Worm (Caenorhabditis elegans): Measurements from ENCODE around the gene F14H3.5.

Gene F14H3.5

ce11 chrV:16049177-16049576 is 7.7 kb downstream of the F14H3.5 start, which contains the start of gene best-12:
best-12 (plus strand) TSS chrV:16049477.
- no peak for TF ChIP-seq ztf-23 (GFP tag; IDR thresholded peaks at IDR 0.05)

- no peak for TF ChIP-seq ref-1 (GFP tag; conservative IDR thresholded peaks at IDR 0.05)
- no peak for TF ChIP-seq ztf-29 (GFP tag; IDR thresholded peaks at IDR 0.05)
- no peak for TF ChIP-seq T22C8.4 (GFP tag; IDR thresholded peaks at IDR 0.05)
- TF ChIP-seq klf-2 (GFP tag; conservative IDR thresholded peaks at IDR 0.05) = no peak
- TF ChIP-seq med-1 (GFP tag; optimal IDR thresholded peaks at IDR 0.05; ENCODE audit: insufficient read depth) = no peak
- TF ChIP-seq cog-1 (tag; optimal IDR thresholded peaks at IDR 0.05) = no peak
- TF ChIP-seq tab-1 (GFP tag; IDR thresholded peaks at IDR 0.05) = no peak
- no peak for TF ChIP-seq flt-1 (GFP tag; IDR thresholded peaks at IDR 0.05)
- TF ChIP-seq ztf-23 (GFP tag; IDR thresholded peaks at IDR 0.05) = no peak
Observed at ce11 chrV:16047508-16047907, 9.4 kb downstream of the F14H3.5 start, which contains the start of gene str-198. str-198 (plus strand) TSS chrV:16047808.

- TF ChIP-seq cog-1 (tag; optimal IDR thresholded peaks at IDR 0.05) (no peak), klf-2 (GFP tag; conservative IDR thresholded peaks at IDR 0.05) (no peak), ztf-29 (GFP tag; IDR thresholded peaks at IDR 0.05) (no peak), tab-1 (GFP tag; IDR thresholded peaks at IDR 0.05) (no peak), T22C8.4 (GFP tag; IDR thresholded peaks at IDR 0.05) (no peak), med-1 (GFP tag; optimal IDR thresholded peaks at IDR 0.05; ENCODE audit: insufficient read depth) (no peak), flt-1 (GFP tag; IDR thresholded peaks at IDR 0.05) (no peak), ztf-23 (GFP tag; IDR thresholded peaks at IDR 0.05) (no peak), ref-1 (GFP tag; conservative IDR thresholded peaks at IDR 0.05) (no peak)
Observed at ce11 chrV:16047052-16047451, 9.8 kb downstream of the F14H3.5 start.

DNA sequence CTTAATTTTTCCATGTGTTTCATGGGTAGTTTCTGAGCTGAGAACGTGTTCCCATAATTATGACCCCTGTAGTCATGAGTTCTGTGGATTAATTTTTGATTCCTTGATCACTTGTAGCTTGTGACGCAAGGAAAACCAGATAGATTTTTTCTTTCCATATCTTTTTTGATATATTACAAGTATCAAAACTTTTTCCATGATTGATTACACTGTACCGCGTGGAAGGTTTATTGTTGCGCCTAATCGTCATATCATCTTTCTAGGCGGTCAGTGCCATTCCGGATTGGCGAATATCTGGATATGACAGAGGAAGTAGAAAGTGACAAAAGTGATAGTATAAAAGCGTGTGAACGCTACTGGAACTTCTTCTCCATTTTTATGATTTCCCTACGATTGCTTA is 10.3 kb downstream of the F14H3.5 start, which contains the start of gene ZK285.2:
ZK285.2 (plus strand) TSS at position 301 of the 400 bp plus-strand sequence.
- TF ChIP-seq klf-2 (GFP tag; conservative IDR thresholded peaks at IDR 0.05) (no peak), cog-1 (tag; optimal IDR thresholded peaks at IDR 0.05) (no peak), ztf-29 (GFP tag; IDR thresholded peaks at IDR 0.05) (no peak), ztf-23 (GFP tag; IDR thresholded peaks at IDR 0.05) (no peak), flt-1 (GFP tag; IDR thresholded peaks at IDR 0.05) (no peak), ref-1 (GFP tag; conservative IDR thresholded peaks at IDR 0.05) (no peak), T22C8.4 (GFP tag; IDR thresholded peaks at IDR 0.05) (no peak)

DNA sequence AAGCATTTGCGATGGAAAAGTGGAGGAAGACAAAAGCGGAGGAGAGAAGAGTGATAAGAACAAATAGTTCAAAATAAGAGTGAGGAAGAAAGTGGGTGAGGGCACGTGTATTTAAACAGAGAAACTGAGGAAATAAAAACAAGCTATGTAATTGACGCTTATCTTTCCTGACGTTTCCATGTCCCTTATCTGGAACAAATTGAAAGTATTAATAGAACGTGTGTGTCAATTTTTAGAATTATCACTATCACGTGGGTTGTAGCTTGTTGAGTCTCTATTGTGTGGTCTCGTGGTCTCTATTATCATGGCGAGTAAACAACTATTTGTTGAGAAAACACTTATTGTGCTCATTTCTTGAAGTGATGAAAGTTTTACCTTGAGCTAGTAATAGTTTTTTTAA is 11.0 kb downstream of the F14H3.5 start, which contains the start of gene T10C6.15:
T10C6.15 (minus strand) TSS at position 104 of the 400 bp plus-strand sequence.
- no peak for TF ChIP-seq ref-1 (GFP tag; conservative IDR thresholded peaks at IDR 0.05)
- TF ChIP-seq T22C8.4 (GFP tag; IDR thresholded peaks at IDR 0.05) = no peak
- no peak for TF ChIP-seq cog-1 (tag; optimal IDR thresholded peaks at IDR 0.05)
- TF ChIP-seq tab-1 (GFP tag; IDR thresholded peaks at IDR 0.05) = no peak
- no peak for TF ChIP-seq flt-1 (GFP tag; IDR thresholded peaks at IDR 0.05)
- no peak for TF ChIP-seq ztf-29 (GFP tag; IDR thresholded peaks at IDR 0.05)
- TF ChIP-seq klf-2 (GFP tag; conservative IDR thresholded peaks at IDR 0.05) = no peak
- no peak for TF ChIP-seq ztf-23 (GFP tag; IDR thresholded peaks at IDR 0.05)

DNA sequence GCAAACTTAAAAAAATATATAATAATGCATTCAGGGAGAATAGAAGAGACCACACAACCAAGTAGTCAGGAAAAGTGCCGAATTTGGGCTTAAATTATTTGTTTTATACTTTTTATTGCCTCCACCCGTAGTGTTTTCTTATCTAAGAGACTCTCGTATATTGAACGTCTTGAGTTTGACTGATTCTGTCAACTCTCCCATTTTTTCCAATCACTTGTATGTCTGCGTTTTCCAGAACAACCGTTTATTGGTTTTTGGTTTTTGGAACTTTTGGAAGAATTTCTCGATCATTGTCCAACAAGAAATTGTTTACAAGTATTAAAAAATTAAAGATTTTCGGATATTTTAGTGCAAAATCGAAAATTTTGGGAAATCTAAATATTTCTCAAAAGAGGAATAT is 13.2 kb downstream of the F14H3.5 start:
- TF ChIP-seq ref-1 (GFP tag; conservative IDR thresholded peaks at IDR 0.05) (no peak), ztf-23 (GFP tag; IDR thresholded peaks at IDR 0.05) (no peak), med-1 (GFP tag; optimal IDR thresholded peaks at IDR 0.05; ENCODE audit: insufficient read depth) (no peak), klf-2 (GFP tag; conservative IDR thresholded peaks at IDR 0.05) (no peak), ztf-29 (GFP tag; IDR thresholded peaks at IDR 0.05) (no peak), tab-1 (GFP tag; IDR thresholded peaks at IDR 0.05) (no peak), T22C8.4 (GFP tag; IDR thresholded peaks at IDR 0.05) (no peak), flt-1 (GFP tag; IDR thresholded peaks at IDR 0.05) (no peak), cog-1 (tag; optimal IDR thresholded peaks at IDR 0.05) (no peak)

- TF ChIP-seq ztf-29 (GFP tag; IDR thresholded peaks at IDR 0.05) (no peak), ztf-23 (GFP tag; IDR thresholded peaks at IDR 0.05) (no peak), med-1 (GFP tag; optimal IDR thresholded peaks at IDR 0.05; ENCODE audit: insufficient read depth) (no peak), klf-2 (GFP tag; conservative IDR thresholded peaks at IDR 0.05) (no peak), tab-1 (GFP tag; IDR thresholded peaks at IDR 0.05) (no peak)
Observed at ce11 chrV:16042743-16043014, 14.2 kb downstream of the F14H3.5 start.

ce11 chrV:16041925-16042742 is 14.7 kb downstream of the F14H3.5 start, which contains the start of the genes his-2 and his-1:
his-2 (minus strand) TSS chrV:16042283.
his-1 (plus strand) TSS chrV:16042520.
- TF ChIP-seq klf-2 (GFP tag; conservative IDR thresholded peaks at IDR 0.05) (0 out of 2 replicates have a peak, but pooled peaks have one; percentile 3), ztf-23 (GFP tag; IDR thresholded peaks at IDR 0.05) (0 out of 2 replicates have a peak, but pooled peaks have one; percentile 35), flt-1 (GFP tag; IDR thresholded peaks at IDR 0.05) (peak; percentile 81)

DNA sequence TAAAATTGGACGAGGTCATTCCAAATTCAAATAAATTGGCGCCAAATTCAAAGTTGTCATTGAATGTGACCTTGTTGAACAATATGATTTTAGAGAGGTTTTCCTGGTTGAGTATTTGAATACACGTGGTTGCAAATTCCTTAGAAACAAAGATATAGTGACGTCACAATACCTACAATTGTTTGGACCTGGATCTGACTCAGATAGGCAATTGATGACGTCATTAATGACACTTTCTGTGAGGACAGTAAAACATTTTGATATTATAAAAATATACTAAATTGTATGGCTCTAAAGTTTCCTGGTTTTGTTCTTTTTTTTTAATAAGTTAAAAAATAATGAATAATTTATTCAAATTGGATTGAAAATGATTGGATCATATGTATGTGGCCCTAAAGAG is 15.4 kb downstream of the F14H3.5 start:
- TF ChIP-seq cog-1 (tag; optimal IDR thresholded peaks at IDR 0.05) = no peak
- no peak for TF ChIP-seq flt-1 (GFP tag; IDR thresholded peaks at IDR 0.05)
- TF ChIP-seq ztf-23 (GFP tag; IDR thresholded peaks at IDR 0.05) = no peak
- no peak for TF ChIP-seq klf-2 (GFP tag; conservative IDR thresholded peaks at IDR 0.05)
- no peak for TF ChIP-seq ref-1 (GFP tag; conservative IDR thresholded peaks at IDR 0.05)
- no peak for TF ChIP-seq tab-1 (GFP tag; IDR thresholded peaks at IDR 0.05)
- TF ChIP-seq med-1 (GFP tag; optimal IDR thresholded peaks at IDR 0.05; ENCODE audit: insufficient read depth) = no peak
- TF ChIP-seq ztf-29 (GFP tag; IDR thresholded peaks at IDR 0.05) = no peak
- no peak for TF ChIP-seq T22C8.4 (GFP tag; IDR thresholded peaks at IDR 0.05)

- peak; percentile 25 for TF ChIP-seq flt-1 (GFP tag; IDR thresholded peaks at IDR 0.05)
Observed at ce11 chrV:16040848-16041247, 16.0 kb downstream of the F14H3.5 start.
